Fruit fly (Drosophila melanogaster): ENCODE results near the gene CG13083.

The CG13083 gene

dm6 chr2L:19463405-19463804 is 23.9 kb upstream of the CG13083 start (continued):
- TF ChIP-seq lola (GFP tag; optimal IDR thresholded peaks at IDR 0.05) = peak in 1 of 3 experiments; percentile 28
- TF ChIP-seq CG30403 (GFP tag; optimal IDR thresholded peaks at IDR 0.05) = peak; percentile 12
- TF ChIP-seq odd (GFP tag; optimal IDR thresholded peaks at IDR 0.05) = peak; percentile 16
- peak; percentile 34; the same call in 1 of the 2 replicates for TF ChIP-seq CG31441 (GFP tag; IDR thresholded peaks at IDR 0.05)
- TF ChIP-seq CG7556 (GFP tag; optimal IDR thresholded peaks at IDR 0.05) = peak; percentile 59
- TF ChIP-seq grau (tag; optimal IDR thresholded peaks at IDR 0.05) = peak; percentile 8
- peak; percentile 58 for TF ChIP-seq Sox100B (GFP tag; optimal IDR thresholded peaks at IDR 0.05)
- TF ChIP-seq esg (GFP tag; conservative IDR thresholded peaks at IDR 0.05) = no peak
- TF ChIP-seq CG6813 (GFP tag; optimal IDR thresholded peaks at IDR 0.05) = no peak
- TF ChIP-seq CG13775 (GFP tag; optimal IDR thresholded peaks at IDR 0.05) = peak; percentile 20
- peak; percentile 23 for TF ChIP-seq CG7839 (tag; optimal IDR thresholded peaks at IDR 0.05)
- peak; percentile 44 for TF ChIP-seq CG2678 (tag; optimal IDR thresholded peaks at IDR 0.05)
- TF ChIP-seq dmrt99B (tag; optimal IDR thresholded peaks at IDR 0.05) = peak; percentile 7
- peak; percentile 32 for TF ChIP-seq nmo (GFP tag; optimal IDR thresholded peaks at IDR 0.05)
- peak; percentile 4 for TF ChIP-seq bcd (GFP tag; optimal IDR thresholded peaks at IDR 0.05)
- TF ChIP-seq CG7963 (GFP tag; IDR thresholded peaks at IDR 0.05; ENCODE audit: partially characterized antibody) = no peak
- peak; percentile 19 for TF ChIP-seq CG18599 (GFP tag; optimal IDR thresholded peaks at IDR 0.05)
- no peak for TF ChIP-seq Stat92E (GFP tag; optimal IDR thresholded peaks at IDR 0.05)
- no peak for TF ChIP-seq gce (GFP tag; IDR thresholded peaks at IDR 0.05)
- TF ChIP-seq org-1 (GFP tag; optimal IDR thresholded peaks at IDR 0.05) = no peak
- peak; percentile 57 for TF ChIP-seq CG18262 (tag; optimal IDR thresholded peaks at IDR 0.05)
- TF ChIP-seq NK7.1 (GFP tag; optimal IDR thresholded peaks at IDR 0.05) = no peak
- TF ChIP-seq CG2712 (tag; optimal IDR thresholded peaks at IDR 0.05) = peak; percentile 2
- TF ChIP-seq CG9727 (GFP tag; optimal IDR thresholded peaks at IDR 0.05) = peak; percentile 31
- TF ChIP-seq CG17186 (GFP tag; optimal IDR thresholded peaks at IDR 0.05) = no peak
- TF ChIP-seq CG9437 (GFP tag; optimal IDR thresholded peaks at IDR 0.05) = peak; percentile 63

DNA sequence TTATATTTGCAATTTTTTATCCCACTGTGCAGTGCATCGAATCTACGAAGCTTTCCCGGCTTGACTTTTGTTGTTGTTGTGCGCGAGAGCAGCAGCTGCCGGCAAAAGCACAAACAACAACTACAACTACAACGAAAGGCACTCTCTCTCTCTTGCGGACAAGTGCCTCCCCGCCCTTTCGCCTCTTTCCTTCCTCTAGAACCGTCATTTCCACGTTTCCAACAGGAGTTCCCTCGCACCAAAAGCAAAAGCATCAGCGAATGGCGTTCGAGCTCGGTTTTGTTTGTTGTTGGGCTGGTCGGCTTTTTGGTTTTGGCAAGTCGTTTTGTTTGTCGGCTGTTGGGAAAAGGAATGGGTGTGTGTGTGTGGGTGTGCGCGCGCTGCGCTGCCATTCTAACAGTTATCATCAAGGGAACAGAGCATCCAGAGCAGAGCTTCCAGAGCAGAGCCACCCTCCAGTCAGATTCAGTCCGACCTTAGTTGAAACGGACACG is 23.4 kb upstream of the CG13083 start, which contains the start of gene tj:
Gene tj (plus strand): TSS at position 444 of the 494 bp plus-strand sequence.
- TF ChIP-seq CG4820 (GFP tag; optimal IDR thresholded peaks at IDR 0.05) = no peak
- peak; percentile 20 for TF ChIP-seq ewg (GFP tag; optimal IDR thresholded peaks at IDR 0.05)
- TF ChIP-seq Rfx (GFP tag; IDR thresholded peaks at IDR 0.05) = 0 out of 2 replicates have a peak, but pooled peaks have one; percentile 11
- no peak for TF ChIP-seq Drgx (GFP tag; IDR thresholded peaks at IDR 0.05)
- peak; percentile 29; the same call in 1 of the 2 replicates for TF ChIP-seq Adf1 (GFP tag; IDR thresholded peaks at IDR 0.05)
- TF ChIP-seq abd-A (tag; optimal IDR thresholded peaks at IDR 0.05) = peak; percentile 42
- 0 out of 4 replicates have a peak, but pooled peaks have one; percentile 38 for TF ChIP-seq chinmo (GFP tag; IDR thresholded peaks at IDR 0.05; ENCODE audit: partially characterized antibody)
- no peak for TF ChIP-seq CG11093 (GFP tag; IDR thresholded peaks at IDR 0.05)
- TF ChIP-seq Hsf (GFP tag; optimal IDR thresholded peaks at IDR 0.05) = no peak
- no peak for TF ChIP-seq nerfin-2 (GFP tag; IDR thresholded peaks at IDR 0.05; ENCODE audit: partially characterized antibody)
- no peak for TF ChIP-seq CG2712 (tag; optimal IDR thresholded peaks at IDR 0.05)
- peak; percentile 53 for TF ChIP-seq cg (GFP tag; optimal IDR thresholded peaks at IDR 0.05)
- peak; percentile 9 to 46 for TF ChIP-seq Trl (optimal IDR thresholded peaks at IDR 0.05)
- no peak for TF ChIP-seq Trl (GFP tag; optimal IDR thresholded peaks at IDR 0.05)
- TF ChIP-seq Lpt (GFP tag; optimal IDR thresholded peaks at IDR 0.05) = no peak
- no peak for TF ChIP-seq NK7.1 (GFP tag; optimal IDR thresholded peaks at IDR 0.05)
- TF ChIP-seq CG14860 (GFP tag; IDR thresholded peaks at IDR 0.05; ENCODE audit: partially characterized antibody) = no peak
- no peak for TF ChIP-seq fd3F (GFP tag; optimal IDR thresholded peaks at IDR 0.05)
- no peak for TF ChIP-seq Dek (tag; optimal IDR thresholded peaks at IDR 0.05)
- no peak for TF ChIP-seq Dbx (GFP tag; IDR thresholded peaks at IDR 0.05)
- peak; percentile 4; the same call in 1 of the 3 replicates for TF ChIP-seq row (GFP tag; IDR thresholded peaks at IDR 0.05)
- TF ChIP-seq grn (GFP tag; optimal IDR thresholded peaks at IDR 0.05) = no peak
- TF ChIP-seq CG4404 (GFP tag; IDR thresholded peaks at IDR 0.05) = no peak
- TF ChIP-seq crol (GFP tag; IDR thresholded peaks at IDR 0.05) = peak; percentile 59
- peak; percentile 71 for TF ChIP-seq CG4360 (GFP tag; IDR thresholded peaks at IDR 0.05)
- TF ChIP-seq Deaf1 (tag; optimal IDR thresholded peaks at IDR 0.05) = peak; percentile 93

Data from whole organism, embryonic.